Fruit fly (Drosophila melanogaster): ENCODE measurements around the gene Nf1.

Gene Nf1

DNA sequence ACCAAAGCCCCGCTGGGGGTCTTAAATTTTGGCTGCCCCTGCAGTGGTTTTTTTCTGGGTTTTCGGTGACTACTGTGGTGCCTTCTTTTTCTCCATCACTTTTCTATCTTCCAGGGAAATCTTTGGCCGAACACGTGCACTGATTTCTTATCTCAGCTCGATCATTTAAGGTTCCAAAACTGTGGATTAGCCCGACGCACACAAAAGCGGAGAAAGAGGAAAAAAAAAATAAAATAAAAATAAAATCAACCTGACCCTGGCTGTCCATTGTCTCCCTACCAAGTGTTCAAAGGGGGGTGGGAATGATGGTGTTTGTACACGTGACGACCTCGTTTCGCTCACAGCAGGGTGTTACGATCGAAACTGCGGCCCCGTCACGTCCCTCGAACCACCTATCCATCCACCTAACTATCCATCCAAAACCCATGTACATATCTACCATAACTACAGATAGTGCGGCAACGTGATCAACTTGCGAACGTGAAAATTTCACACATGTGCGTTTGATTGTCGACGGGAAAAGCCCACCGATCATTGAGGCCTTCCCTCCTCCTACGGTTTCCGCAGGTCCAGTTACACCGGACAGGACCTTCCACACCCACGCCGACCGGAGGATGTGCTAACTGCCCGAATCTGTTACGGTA is 43.9 kb downstream of the Nf1 start:
- TF ChIP-seq CG3032 (tag; optimal IDR thresholded peaks at IDR 0.05) (no peak), CG6808 (GFP tag; optimal IDR thresholded peaks at IDR 0.05) (no peak), eg (GFP tag; IDR thresholded peaks at IDR 0.05) (no peak), Hr39 (GFP tag; optimal IDR thresholded peaks at IDR 0.05) (no peak), CG8319 (GFP tag; optimal IDR thresholded peaks at IDR 0.05) (no peak), CG1621 (tag; optimal IDR thresholded peaks at IDR 0.05) (no peak), CG6163 (GFP tag; IDR thresholded peaks at IDR 0.05) (no peak), CG6792 (GFP tag; optimal IDR thresholded peaks at IDR 0.05) (no peak), CG8119 (GFP tag; IDR thresholded peaks at IDR 0.05) (no peak), CG32006 (GFP tag; optimal IDR thresholded peaks at IDR 0.05) (no peak), CG34406 (GFP tag; optimal IDR thresholded peaks at IDR 0.05) (no peak), CG6276 (GFP tag; optimal IDR thresholded peaks at IDR 0.05) (no peak), lz (GFP tag; optimal IDR thresholded peaks at IDR 0.05) (no peak), Lpt (GFP tag; optimal IDR thresholded peaks at IDR 0.05) (no peak), Gug (GFP tag; IDR thresholded peaks at IDR 0.05) (no peak), dac (GFP tag; optimal IDR thresholded peaks at IDR 0.05) (no peak), CG8632 (GFP tag; optimal IDR thresholded peaks at IDR 0.05) (no peak), Smox (GFP tag; optimal IDR thresholded peaks at IDR 0.05) (no peak), spab (GFP tag; optimal IDR thresholded peaks at IDR 0.05) (no peak)

DNA sequence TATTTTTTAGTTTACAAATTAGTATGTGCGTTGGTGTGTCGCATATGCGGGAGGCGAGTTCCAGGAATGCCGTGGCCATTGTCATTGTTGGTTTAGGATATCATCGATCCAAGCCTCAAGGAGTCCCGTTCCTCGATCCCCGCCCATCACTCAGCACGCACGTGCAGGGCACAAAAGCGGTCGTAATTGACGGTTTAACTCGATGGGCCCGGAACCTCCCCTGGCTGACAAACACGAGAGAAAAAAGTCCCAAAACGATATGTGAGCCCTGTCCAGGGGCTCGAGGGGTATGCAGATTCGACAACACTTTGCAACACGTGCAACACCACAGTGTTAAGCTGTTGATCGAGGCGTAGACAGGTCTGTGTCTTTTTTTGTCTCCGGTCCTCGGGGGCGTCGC is 45.1 kb downstream of the Nf1 start:
- no peak for TF ChIP-seq CG6808 (GFP tag; optimal IDR thresholded peaks at IDR 0.05)
- TF ChIP-seq CG4318 (GFP tag; optimal IDR thresholded peaks at IDR 0.05) = no peak
- no peak for TF ChIP-seq fd85E (GFP tag; optimal IDR thresholded peaks at IDR 0.05)
- no peak for TF ChIP-seq net (GFP tag; optimal IDR thresholded peaks at IDR 0.05)
- TF ChIP-seq Ets21C (GFP tag; optimal IDR thresholded peaks at IDR 0.05) = no peak
- no peak for TF ChIP-seq vri (GFP tag; optimal IDR thresholded peaks at IDR 0.05)
- TF ChIP-seq CG11902 (GFP tag; optimal IDR thresholded peaks at IDR 0.05) = no peak
- no peak for TF ChIP-seq topi (GFP tag; optimal IDR thresholded peaks at IDR 0.05)
- TF ChIP-seq CG31627 (GFP tag; optimal IDR thresholded peaks at IDR 0.05) = no peak
- no peak for TF ChIP-seq CG8632 (GFP tag; optimal IDR thresholded peaks at IDR 0.05)

DNA sequence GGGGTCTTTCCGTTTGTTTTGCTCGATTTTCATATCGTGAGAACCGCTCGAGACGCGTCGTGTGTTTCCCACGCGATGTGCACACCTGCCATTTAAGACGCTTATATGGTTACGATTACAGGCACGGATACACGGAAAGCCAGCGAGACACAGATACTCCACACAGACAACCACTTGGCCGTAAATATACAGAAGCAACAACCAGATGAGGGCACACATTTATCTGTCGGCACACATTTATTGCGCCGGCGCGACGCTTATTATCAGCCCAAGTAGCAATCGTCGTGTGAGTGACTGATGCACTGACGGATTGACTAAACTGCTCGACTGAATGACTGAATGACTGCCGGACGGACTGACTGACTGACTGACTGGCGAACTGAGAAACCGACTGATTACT is 47.7 kb downstream of the Nf1 start:
- TF ChIP-seq topi (GFP tag; optimal IDR thresholded peaks at IDR 0.05) (no peak), ss (GFP tag; optimal IDR thresholded peaks at IDR 0.05) (peak in 1 of 2 experiments; percentile 60), fkh (GFP tag; optimal IDR thresholded peaks at IDR 0.05) (peak; percentile 23)

DNA sequence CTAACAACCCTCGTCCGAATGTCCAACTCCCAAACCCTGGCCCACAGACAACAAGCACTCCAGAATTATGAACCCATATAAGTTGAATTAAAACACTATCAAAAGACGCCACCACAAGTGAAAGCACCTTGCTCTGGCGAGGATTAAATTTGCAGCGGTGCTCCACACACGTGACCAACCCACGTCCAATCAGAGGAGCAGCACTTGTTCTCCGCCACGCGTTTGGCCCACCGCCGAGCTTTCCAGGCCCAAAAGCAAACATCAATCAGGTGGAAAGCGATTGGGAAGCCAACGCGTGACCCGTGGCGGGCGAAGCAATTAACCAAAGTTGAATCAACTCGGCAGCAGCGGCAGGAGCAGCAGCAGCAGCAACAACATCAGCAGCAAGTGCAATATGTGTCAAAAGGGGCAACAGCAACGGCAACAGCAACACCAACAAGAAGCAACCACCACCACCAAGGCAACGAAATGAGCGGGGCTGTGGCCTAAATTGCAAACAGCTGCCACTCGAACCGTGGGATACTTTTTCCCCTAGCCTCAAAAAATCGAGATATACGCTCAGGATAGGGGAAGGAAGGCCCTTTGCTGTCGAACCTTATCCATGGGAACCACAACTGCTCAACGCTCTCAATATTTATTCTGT is 49.3 kb downstream of the Nf1 start:
- TF ChIP-seq CG8319 (GFP tag; optimal IDR thresholded peaks at IDR 0.05) = no peak
- peak in 1 of 2 experiments; percentile 20 for TF ChIP-seq ss (GFP tag; optimal IDR thresholded peaks at IDR 0.05)
- no peak for TF ChIP-seq CG6276 (GFP tag; optimal IDR thresholded peaks at IDR 0.05)
- TF ChIP-seq lz (GFP tag; optimal IDR thresholded peaks at IDR 0.05) = no peak
- no peak for TF ChIP-seq CG34406 (GFP tag; optimal IDR thresholded peaks at IDR 0.05)
- TF ChIP-seq CG31627 (GFP tag; optimal IDR thresholded peaks at IDR 0.05) = no peak
- TF ChIP-seq Sox102F (GFP tag; optimal IDR thresholded peaks at IDR 0.05) = no peak
- no peak for TF ChIP-seq CG1621 (tag; optimal IDR thresholded peaks at IDR 0.05)
- no peak for TF ChIP-seq Lpt (GFP tag; optimal IDR thresholded peaks at IDR 0.05)
- TF ChIP-seq fd85E (GFP tag; optimal IDR thresholded peaks at IDR 0.05) = no peak
- TF ChIP-seq CG6854 (GFP tag; optimal IDR thresholded peaks at IDR 0.05) = peak; percentile 19
- TF ChIP-seq Ets21C (GFP tag; optimal IDR thresholded peaks at IDR 0.05) = no peak
- TF ChIP-seq OdsH (GFP tag; optimal IDR thresholded peaks at IDR 0.05) = no peak
- TF ChIP-seq Hr39 (GFP tag; optimal IDR thresholded peaks at IDR 0.05) = no peak
- TF ChIP-seq CG15336 (GFP tag; IDR thresholded peaks at IDR 0.05) = no peak
- no peak for TF ChIP-seq cyc (GFP tag; optimal IDR thresholded peaks at IDR 0.05)
- TF ChIP-seq Eip93F (GFP tag; optimal IDR thresholded peaks at IDR 0.05) = no peak
- TF ChIP-seq fkh (GFP tag; optimal IDR thresholded peaks at IDR 0.05) = peak; percentile 7
- no peak for TF ChIP-seq Met (GFP tag; optimal IDR thresholded peaks at IDR 0.05)
- TF ChIP-seq Eip75B (GFP tag; optimal IDR thresholded peaks at IDR 0.05) = no peak
- peak; percentile 13 for TF ChIP-seq net (GFP tag; optimal IDR thresholded peaks at IDR 0.05)
- no peak for TF ChIP-seq CG6163 (GFP tag; IDR thresholded peaks at IDR 0.05)
- TF ChIP-seq topi (GFP tag; optimal IDR thresholded peaks at IDR 0.05) = no peak
